Worm (Caenorhabditis elegans) whole organism, mixed stage, embryonic: ENCODE results near the gene zyg-8.

Source experiments
- M03D4.4 ChIP-seq: sonication (generic microtip); optimal IDR thresholded peaks from 2 replicates; lab custom pipeline; 2017; ENCODE audit warnings: mild to moderate bottlenecking, missing genetic modification characterization, missing compliant biosample characterization
- bed-3 ChIP-seq: fragments of 200-800 bp; sonication (Bioruptor generic); optimal IDR thresholded peaks from 3 replicates; lab custom pipeline; 2018; ENCODE audit warnings: mild to moderate bottlenecking, missing genetic modification characterization, moderate library complexity, missing compliant biosample characterization
- blmp-1 ChIP-seq: fragments of 150-350 bp; optimal IDR thresholded peaks from 2 replicates; lab custom pipeline; 2014; ENCODE audit warnings: missing biosample characterization, missing genetic modification characterization
- ceh-39 ChIP-seq: fragments of 150-350 bp; optimal IDR thresholded peaks from 2 replicates; lab custom pipeline; 2014; ENCODE audit warnings: missing biosample characterization, missing genetic modification characterization
- ceh-43 ChIP-seq: fragments of 200-800 bp; sonication (Bioruptor generic); optimal IDR thresholded peaks from 2 replicates; lab custom pipeline; 2018; ENCODE audit warnings: mild to moderate bottlenecking, missing genetic modification characterization, moderate library complexity, missing compliant biosample characterization
- ceh-83 ChIP-seq: fragments of 200-800 bp; sonication (Bioruptor generic); optimal IDR thresholded peaks from 2 replicates; lab custom pipeline; 2018; ENCODE audit warnings: mild to moderate bottlenecking, missing genetic modification characterization, missing compliant biosample characterization
- ces-1 ChIP-seq: fragments of 150-350 bp; optimal IDR thresholded peaks from 2 replicates; lab custom pipeline; 2014; ENCODE audit warnings: missing biosample characterization, missing genetic modification reagents, missing genetic modification characterization
- cnd-1 ChIP-seq: fragments of 200-800 bp; sonication (Bioruptor generic); optimal IDR thresholded peaks from 2 replicates; lab custom pipeline; 2018; ENCODE audit warnings: mild to moderate bottlenecking, missing genetic modification characterization, missing compliant biosample characterization
- drap-1 ChIP-seq: fragments of 200-800 bp; sonication (Bioruptor generic); optimal IDR thresholded peaks from 3 replicates; lab custom pipeline; 2018; ENCODE audit warnings: mild to moderate bottlenecking, missing genetic modification characterization, missing compliant biosample characterization
- elt-3 ChIP-seq: fragments of 150-350 bp; optimal IDR thresholded peaks from 2 replicates; lab custom pipeline; 2014; ENCODE audit warnings: missing biosample characterization, missing genetic modification characterization
- flh-1 ChIP-seq: fragments of 200-800 bp; sonication (Bioruptor generic); optimal IDR thresholded peaks from 2 replicates; lab custom pipeline; 2018; ENCODE audit warnings: mild to moderate bottlenecking, missing genetic modification characterization, moderate library complexity, missing compliant biosample characterization
- ham-2 ChIP-seq: fragments of 200-800 bp; sonication (Bioruptor generic); optimal IDR thresholded peaks from 2 replicates; lab custom pipeline; 2018; ENCODE audit warnings: mild to moderate bottlenecking, missing genetic modification characterization, missing compliant biosample characterization
- hlh-1 ChIP-seq: fragments of 150-350 bp; optimal IDR thresholded peaks from 2 replicates; lab custom pipeline; 2014; ENCODE audit warnings: missing biosample characterization, missing genetic modification reagents, missing genetic modification characterization
- lin-13 ChIP-seq: fragments of 150-350 bp; optimal IDR thresholded peaks from 2 replicates; lab custom pipeline; 2014; ENCODE audit warnings: missing biosample characterization, missing genetic modification characterization
- lsy-2 ChIP-seq: fragments of 150-350 bp; optimal IDR thresholded peaks from 2 replicates; lab custom pipeline; 2014; ENCODE audit warnings: missing biosample characterization, missing genetic modification characterization
- mep-1 ChIP-seq: fragments of 150-350 bp; optimal IDR thresholded peaks from 2 replicates; lab custom pipeline; 2017; ENCODE audit warnings: missing biosample characterization, missing genetic modification reagents, missing genetic modification characterization, inconsistent platforms
- mls-2 ChIP-seq: sonication (generic microtip); optimal IDR thresholded peaks from 2 replicates; lab custom pipeline; 2016; ENCODE audit warnings: mild to moderate bottlenecking, missing genetic modification characterization, moderate library complexity, missing compliant biosample characterization
- nhr-12 ChIP-seq: fragments of 150-350 bp; optimal IDR thresholded peaks from 2 replicates; lab custom pipeline; 2014; ENCODE audit warnings: missing biosample characterization, missing genetic modification characterization
- nhr-2 ChIP-seq: fragments of 150-350 bp; optimal IDR thresholded peaks from 2 replicates; lab custom pipeline; 2014; ENCODE audit warnings: missing biosample characterization, missing genetic modification characterization
- nhr-237 ChIP-seq: fragments of 150-350 bp; optimal IDR thresholded peaks from 2 replicates; lab custom pipeline; 2014; ENCODE audit warnings: missing biosample characterization, missing genetic modification characterization
- nhr-76 ChIP-seq: sonication (generic microtip); optimal IDR thresholded peaks from 2 replicates; lab custom pipeline; 2017; ENCODE audit warnings: missing biosample characterization, missing genetic modification characterization
- pha-4 ChIP-seq: fragments of 150-350 bp; optimal IDR thresholded peaks from 2 replicates; lab custom pipeline; 2018; ENCODE audit warnings: missing biosample characterization, missing genetic modification reagents, missing genetic modification characterization
- sem-2 ChIP-seq: fragments of 200-800 bp; sonication (Bioruptor generic); optimal IDR thresholded peaks from 2 replicates; lab custom pipeline; 2018; ENCODE audit warnings: mild to moderate bottlenecking, missing genetic modification characterization, missing compliant biosample characterization
- sptf-1 ChIP-seq: sonication (generic microtip); optimal IDR thresholded peaks from 2 replicates; lab custom pipeline; 2017; ENCODE audit warnings: mild to moderate bottlenecking, missing genetic modification characterization, moderate library complexity, missing compliant biosample characterization
- tbx-8 ChIP-seq: fragments of 200-800 bp; sonication (Bioruptor generic); optimal IDR thresholded peaks from 2 replicates; lab custom pipeline; 2018; ENCODE audit warnings: mild to moderate bottlenecking, missing genetic modification characterization, moderate library complexity, missing compliant biosample characterization
- unc-39 ChIP-seq: fragments of 150-350 bp; optimal IDR thresholded peaks from 2 replicates; lab custom pipeline; 2014; ENCODE audit warnings: missing biosample characterization, missing genetic modification characterization
- zip-8 ChIP-seq: fragments of 150-350 bp; optimal IDR thresholded peaks from 2 replicates; lab custom pipeline; 2014; ENCODE audit warnings: missing biosample characterization, missing genetic modification characterization
- ztf-11 ChIP-seq: fragments of 150-350 bp; optimal IDR thresholded peaks from 2 replicates; lab custom pipeline; 2014; ENCODE audit warnings: missing biosample characterization, missing genetic modification characterization

Gene zyg-8

DNA sequence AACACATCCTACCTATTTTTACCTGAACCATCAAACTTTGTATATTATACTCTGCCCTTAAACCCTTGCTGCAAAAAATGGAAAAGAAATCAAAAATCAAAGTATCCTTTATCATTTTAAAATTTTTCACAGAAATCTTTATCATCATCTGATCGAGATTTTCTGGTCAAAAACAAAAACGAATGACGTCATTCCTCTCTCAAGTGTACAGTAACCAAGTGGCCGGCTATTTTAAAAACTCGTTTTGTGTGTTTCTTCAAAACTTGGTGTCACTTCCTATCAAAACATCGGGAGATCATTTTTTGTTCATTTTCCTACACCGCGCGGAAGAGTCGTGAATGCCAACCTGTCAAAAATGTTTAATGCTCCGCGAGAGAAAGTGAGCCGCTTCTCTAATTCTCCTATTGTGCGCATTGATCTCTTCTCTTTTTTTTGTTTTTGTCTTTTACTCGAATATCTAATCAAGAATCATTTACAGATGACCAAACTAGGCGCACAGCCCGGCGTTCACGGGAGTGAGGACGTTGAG, 41.4 kb upstream of the zyg-8 start, which contains the start of gene brp-1:
brp-1 (plus strand) TSS at position 479 of the 529 bp plus-strand sequence.
- TF ChIP-seq ces-1 (GFP tag; lab: Kevin White, UChicago) (no peak), nhr-12 (tag; lab: Kevin White, UChicago) (no peak), zip-8 (tag; lab: Kevin White, UChicago) (peak; percentile 56)
- TF ChIP-seq, all 35 proteins: peak for 1

DNA sequence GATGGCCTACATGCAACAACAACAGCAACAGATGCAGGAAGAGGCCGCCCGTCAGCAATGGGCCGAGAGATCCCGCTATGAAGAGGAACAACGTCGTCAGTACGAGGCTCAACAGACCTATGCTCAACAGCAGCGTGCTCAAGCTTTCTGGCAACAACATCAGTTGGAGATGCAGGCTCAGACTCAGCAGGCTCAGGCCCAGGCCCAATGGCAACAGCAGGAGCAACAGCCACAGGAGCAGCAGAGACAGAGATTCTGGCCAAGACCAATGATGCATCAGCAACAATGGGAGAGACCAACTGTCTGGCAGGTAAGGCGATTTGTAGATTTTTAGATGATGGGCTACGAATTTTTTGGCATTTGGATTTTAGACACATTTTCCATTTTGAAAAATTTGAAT, 39.2 kb upstream of the zyg-8 start:
- TF ChIP-seq lin-13 (tag; lab: Kevin White, UChicago), result no peak
- TF ChIP-seq lsy-2 (tag; lab: Kevin White, UChicago), result no peak
- TF ChIP-seq unc-39, result no peak
- no peak for TF ChIP-seq cnd-1 (tag; lab: Kevin White, UChicago)
- TF ChIP-seq zip-8 (tag; lab: Kevin White, UChicago), result no peak

DNA sequence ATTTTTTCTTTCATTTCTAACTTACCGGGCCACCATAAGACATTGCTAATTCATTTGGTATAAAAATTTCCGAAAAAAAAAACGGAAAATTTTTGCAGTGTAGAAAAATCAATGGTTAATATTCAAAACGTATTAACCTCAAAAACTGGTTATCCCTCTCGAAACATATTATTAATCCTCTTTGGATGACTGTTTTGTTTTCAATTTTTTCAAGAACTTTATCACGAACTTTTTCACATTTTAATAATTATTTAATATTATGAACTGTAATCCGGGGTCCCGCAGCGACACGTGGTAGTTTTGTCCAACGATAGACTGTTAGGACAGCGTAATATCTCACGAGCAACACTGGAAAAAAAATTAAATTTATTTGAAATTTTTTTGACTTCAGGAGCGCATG, 32.7 kb upstream of the zyg-8 start, which contains the start of gene Y79H2A.12:
Y79H2A.12 (minus strand) TSS at position 101 of the 400 bp plus-strand sequence.
- no peak for TF ChIP-seq drap-1
- no peak for TF ChIP-seq ceh-83 (GFP tag; lab: Kevin White, UChicago)
- TF ChIP-seq nhr-2 (tag; lab: Kevin White, UChicago), result no peak
- no peak for TF ChIP-seq tbx-8 (GFP tag; lab: Kevin White, UChicago)
- no peak for TF ChIP-seq sem-2
- TF ChIP-seq nhr-12 (tag; lab: Kevin White, UChicago), result no peak
- no peak for TF ChIP-seq sptf-1 (tag; lab: Kevin White, UChicago)
- no peak for TF ChIP-seq ztf-11 (tag; lab: Kevin White, UChicago)
- no peak for TF ChIP-seq ceh-39 (tag; lab: Kevin White, UChicago)

DNA sequence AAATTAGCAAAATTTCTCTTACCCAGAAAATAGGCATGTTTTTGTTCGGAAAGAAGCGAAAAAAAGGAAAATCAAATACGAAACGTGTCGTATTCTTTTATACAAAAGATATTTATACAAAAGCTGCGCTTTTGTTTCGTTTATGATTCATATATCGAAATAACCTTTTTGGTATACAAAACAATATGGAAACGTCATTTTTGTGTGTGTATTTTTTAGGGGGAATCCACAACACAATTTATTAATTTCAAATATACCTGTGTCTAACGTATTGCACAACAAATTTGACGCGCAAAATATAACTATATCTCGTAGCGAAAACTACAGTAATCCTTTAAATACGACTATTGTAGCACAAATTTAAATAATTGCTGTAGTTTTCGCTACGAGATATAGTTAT, 30.8 kb upstream of the zyg-8 start, which contains the start of gene Y79H2A.2:
Y79H2A.2 (minus strand) TSS at position 101 of the 400 bp plus-strand sequence.
- TF ChIP-seq ceh-43 (GFP tag; lab: Kevin White, UChicago) (no peak), drap-1 (no peak), flh-1 (GFP tag; lab: Kevin White, UChicago) (no peak), elt-3 (tag; lab: Kevin White, UChicago) (no peak), hlh-1 (no peak)

DNA sequence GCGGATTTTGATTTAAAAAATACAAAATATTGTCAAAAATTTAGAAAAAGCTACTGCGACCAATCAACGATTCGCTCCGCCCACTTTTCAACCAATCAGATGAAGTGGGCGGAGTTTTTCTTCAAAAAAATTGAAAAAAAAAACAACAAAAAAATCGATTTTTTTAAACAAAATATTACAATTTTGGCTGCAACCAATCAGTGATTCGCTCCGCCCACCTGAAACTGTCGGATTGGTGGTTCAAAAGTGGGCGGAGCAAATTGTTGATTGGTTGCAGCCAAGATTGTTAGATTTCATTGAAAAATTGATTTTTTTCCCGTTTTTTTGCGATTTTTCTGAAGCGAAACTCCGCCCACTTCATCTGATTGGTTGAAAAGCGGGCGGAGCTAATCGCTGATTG, 28.3 kb upstream of the zyg-8 start:
- TF ChIP-seq ham-2 (GFP tag; lab: Kevin White, UChicago) (no peak), ceh-83 (GFP tag; lab: Kevin White, UChicago) (no peak), drap-1 (no peak), sem-2 (no peak), ces-1 (GFP tag; lab: Kevin White, UChicago) (no peak), nhr-2 (tag; lab: Kevin White, UChicago) (no peak), lsy-2 (tag; lab: Kevin White, UChicago) (no peak), nhr-237 (no peak), mep-1 (tag; lab: Kevin White, UChicago) (no peak), bed-3 (GFP tag; lab: Kevin White, UChicago) (no peak)
- TF ChIP-seq, all 35 proteins: peak for 0

DNA sequence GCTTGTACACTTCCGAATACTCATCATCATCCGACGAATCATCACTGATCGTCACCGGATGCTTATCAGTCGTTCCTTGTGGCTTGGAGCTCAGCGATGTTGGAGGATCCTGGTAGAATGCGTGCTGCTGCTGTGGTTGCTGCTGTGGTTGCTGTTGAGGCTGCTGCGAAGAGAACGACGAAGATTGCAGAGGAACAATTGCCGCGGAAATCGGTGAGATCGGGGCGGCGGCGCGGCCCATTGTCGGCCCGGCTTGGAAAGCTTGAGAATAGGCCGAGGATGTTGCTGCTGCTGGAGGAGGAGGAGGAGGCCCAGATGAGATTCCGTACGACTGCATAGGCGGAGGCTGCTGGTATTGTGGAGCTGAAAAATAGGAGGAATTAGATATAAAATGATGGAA, 27.2 kb upstream of the zyg-8 start:
- no peak for TF ChIP-seq mls-2 (tag; lab: Kevin White, UChicago)
- no peak for TF ChIP-seq blmp-1 (tag; lab: Kevin White, UChicago)
- no peak for TF ChIP-seq M03D4.4
- no peak for TF ChIP-seq ceh-39 (tag; lab: Kevin White, UChicago)
- no peak for TF ChIP-seq unc-39
- no peak for TF ChIP-seq nhr-12 (tag; lab: Kevin White, UChicago)
- TF ChIP-seq nhr-76 (tag; lab: Kevin White, UChicago), result no peak
- no peak for TF ChIP-seq lsy-2 (tag; lab: Kevin White, UChicago)
- TF ChIP-seq tbx-8 (GFP tag; lab: Kevin White, UChicago), result no peak
- no peak for TF ChIP-seq flh-1 (GFP tag; lab: Kevin White, UChicago)
- TF ChIP-seq zip-8 (tag; lab: Kevin White, UChicago), result no peak
- TF ChIP-seq bed-3 (GFP tag; lab: Kevin White, UChicago), result no peak

DNA sequence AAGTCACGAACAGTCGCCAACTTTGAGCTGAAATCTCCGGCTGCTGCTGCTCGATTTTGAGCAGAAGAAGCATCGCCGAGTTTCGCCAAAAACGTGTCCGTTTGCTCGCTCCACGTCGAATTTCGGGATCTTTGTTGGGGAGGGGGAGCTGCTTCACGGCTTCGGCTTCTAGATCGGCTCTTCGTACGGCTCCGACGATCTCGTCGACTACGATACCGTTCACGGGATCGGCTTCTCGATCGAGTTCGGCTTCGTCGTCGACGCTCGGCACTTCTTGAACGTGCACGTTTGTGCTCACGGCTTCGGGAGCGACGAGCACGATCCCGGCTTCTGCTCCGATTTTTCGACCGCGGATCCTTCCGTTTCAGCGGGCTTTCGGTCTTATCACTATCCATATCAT, 24.3 kb upstream of the zyg-8 start:
- TF ChIP-seq ceh-39 (tag; lab: Kevin White, UChicago), result no peak
- no peak for TF ChIP-seq pha-4 (tag; lab: Kevin White, UChicago)
- no peak for TF ChIP-seq tbx-8 (GFP tag; lab: Kevin White, UChicago)
- no peak for TF ChIP-seq lin-13 (tag; lab: Kevin White, UChicago)
- TF ChIP-seq nhr-2 (tag; lab: Kevin White, UChicago), result no peak
- no peak for TF ChIP-seq ztf-11 (tag; lab: Kevin White, UChicago)
- no peak for TF ChIP-seq zip-8 (tag; lab: Kevin White, UChicago)
- TF ChIP-seq blmp-1 (tag; lab: Kevin White, UChicago), result no peak
- no peak for TF ChIP-seq mep-1 (tag; lab: Kevin White, UChicago)
- no peak for TF ChIP-seq sptf-1 (tag; lab: Kevin White, UChicago)
- TF ChIP-seq, all 35 proteins: peak for 0
